Fruit fly (Drosophila melanogaster) S2 (cell line): ENCODE measurements around the gene Cpr62Bb.

Experiments used
- CG8478 ChIP-seq: fragments of >200 bp; optimal IDR thresholded peaks from 2 replicates; lab custom pipeline; 2018
- CTCF ChIP-seq, 2 experiments: fragments of >200 bp; optimal IDR thresholded peaks; 2 replicates each; lab custom pipeline; 2018

dm6 chr3L:1797005-1797404, 38.0 kb downstream of the Cpr62Bb start, which contains the start of gene CG12020:
- TF ChIP-seq CG8478 (lab: Kevin White, UChicago) (no peak), CTCF (optimal IDR thresholded peaks at IDR 0.05; lab: Kevin White, UChicago) (no peak)
